Fruit fly (Drosophila melanogaster): Measurements from ENCODE around the gene mIF2.

dm6 chr3R:28553023-28553422 is 8.4 kb upstream of the mIF2 start:
- no peak for TF ChIP-seq Hr78 (GFP tag; optimal IDR thresholded peaks at IDR 0.05)
- TF ChIP-seq Dfd (GFP tag; optimal IDR thresholded peaks at IDR 0.05) = no peak
- no peak for TF ChIP-seq OdsH (GFP tag; optimal IDR thresholded peaks at IDR 0.05)
- no peak for TF ChIP-seq pan (optimal IDR thresholded peaks at IDR 0.05)
- no peak for TF ChIP-seq Rel (GFP tag; optimal IDR thresholded peaks at IDR 0.05)
- no peak for TF ChIP-seq Rel (tag; optimal IDR thresholded peaks at IDR 0.05)
- TF ChIP-seq Myc (optimal IDR thresholded peaks at IDR 0.05) = no peak
- no peak for TF ChIP-seq GATAd (GFP tag; optimal IDR thresholded peaks at IDR 0.05)
- TF ChIP-seq Sp1 (GFP tag; optimal IDR thresholded peaks at IDR 0.05) = no peak
- TF ChIP-seq br (GFP tag; optimal IDR thresholded peaks at IDR 0.05) = no peak
- TF ChIP-seq brk (GFP tag; optimal IDR thresholded peaks at IDR 0.05) = no peak
- no peak for TF ChIP-seq Hnf4 (GFP tag; optimal IDR thresholded peaks at IDR 0.05)
- no peak for TF ChIP-seq ey (GFP tag; optimal IDR thresholded peaks at IDR 0.05)
- TF ChIP-seq psq (GFP tag; optimal IDR thresholded peaks at IDR 0.05) = no peak
- no peak for TF ChIP-seq lola (GFP tag; optimal IDR thresholded peaks at IDR 0.05)
